Worm (Caenorhabditis elegans) whole organism, L4 larva: ENCODE measurements around the gene EGAP2.1.

Experiments used
- F37D6.2 ChIP-seq: sonication (generic microtip); optimal IDR thresholded peaks from 2 replicates; lab custom pipeline; 2016; ENCODE audit warnings: mild to moderate bottlenecking, missing genetic modification characterization, missing compliant biosample characterization
- R02D3.7 ChIP-seq: fragments of 150-350 bp; sonication (generic microtip); optimal IDR thresholded peaks from 3 replicates; lab custom pipeline; 2014; ENCODE audit warnings: missing biosample characterization, missing genetic modification characterization
- T20F7.1 ChIP-seq: fragments of 200-800 bp; sonication (Bioruptor generic); optimal IDR thresholded peaks from 2 replicates; lab custom pipeline; 2018; ENCODE audit warnings: mild to moderate bottlenecking, missing genetic modification characterization, missing compliant biosample characterization
- T26A8.4 ChIP-seq: fragments of 200-800 bp; sonication (Bioruptor generic); IDR thresholded peaks from 2 replicates; pipeline ENCODE4 v1.3.6; 2022; ENCODE audit warnings: missing genetic modification characterization, missing compliant biosample characterization
- Y5F2A.4 ChIP-seq: fragments of 200-800 bp; sonication (Bioruptor generic); optimal IDR thresholded peaks from 2 replicates; lab custom pipeline; 2018; ENCODE audit warnings: mild to moderate bottlenecking, missing genetic modification characterization, missing compliant biosample characterization
- ZK337.2 ChIP-seq: fragments of 200-800 bp; sonication (Bioruptor generic); IDR thresholded peaks from 2 replicates; pipeline ENCODE4 v1.3.6; 2022; ENCODE audit warnings: missing genetic modification reagents, missing genetic modification characterization, missing compliant biosample characterization
- ZK546.5 ChIP-seq, 2 experiments: sonication (generic microtip); optimal IDR thresholded peaks; 2 replicates each; lab custom pipeline; 2017; ENCODE audit warnings: missing biosample characterization in 2 of 2, missing genetic modification characterization in 2 of 2
- aha-1 ChIP-seq: fragments of 150-350 bp; peaks from one replicate; lab custom pipeline; 2014; ENCODE audit warnings: missing biosample characterization, missing genetic modification characterization
- arid-1 ChIP-seq: fragments of 200-800 bp; sonication (Bioruptor generic); conservative IDR thresholded peaks from 2 replicates; pipeline ENCODE4 v1.3.6; 2022; ENCODE audit warnings: missing genetic modification reagents, missing genetic modification characterization, missing compliant biosample characterization
- ceh-44 ChIP-seq: fragments of 200-800 bp; sonication (Bioruptor generic); IDR thresholded peaks from 2 replicates; pipeline ENCODE4 v1.3.6; 2022; ENCODE audit warnings: missing genetic modification reagents, missing genetic modification characterization, missing compliant biosample characterization
- daf-12 ChIP-seq: fragments of 150-350 bp; optimal IDR thresholded peaks from 2 replicates; lab custom pipeline; 2014; ENCODE audit warnings: missing biosample characterization, missing genetic modification reagents, missing genetic modification characterization
- daf-16 ChIP-seq, 3 experiments: sonication (generic microtip); optimal IDR thresholded peaks; 2 replicates each; lab custom pipeline; 2016 to 2017; ENCODE audit warnings: missing genetic modification characterization in 3 of 3, missing genetic modification reagents in 3 of 3, mild to moderate bottlenecking in 2 of 3, missing compliant biosample characterization in 2 of 3, missing biosample characterization in 1 of 3, moderate library complexity in 1 of 3
- daf-8 ChIP-seq: fragments of 200-800 bp; sonication (Bioruptor generic); IDR thresholded peaks from 2 replicates; pipeline ENCODE4 v1.3.6; 2022; ENCODE audit warnings: missing genetic modification characterization, missing compliant biosample characterization
- dmd-6 ChIP-seq: fragments of 200-800 bp; sonication (Bioruptor generic); IDR thresholded peaks from 2 replicates; pipeline ENCODE4 v1.3.6; 2022; ENCODE audit warnings: missing genetic modification reagents, missing genetic modification characterization, missing compliant biosample characterization
- dve-1 ChIP-seq: sonication (generic microtip); optimal IDR thresholded peaks from 2 replicates; lab custom pipeline; 2017; ENCODE audit warnings: antibody characterized with exemption, mild to moderate bottlenecking, missing genetic modification characterization, missing compliant biosample characterization; ENCODE audit not compliant: insufficient read depth
- egl-27 ChIP-seq: sonication (generic microtip); optimal IDR thresholded peaks from 3 replicates; lab custom pipeline; 2017; ENCODE audit warnings: missing biosample characterization, missing genetic modification reagents, missing genetic modification characterization
- gei-8 ChIP-seq: fragments of 200-800 bp; sonication (Bioruptor generic); optimal IDR thresholded peaks from 2 replicates; lab custom pipeline; 2018; ENCODE audit warnings: mild to moderate bottlenecking, missing genetic modification characterization, missing compliant biosample characterization
- hif-1 ChIP-seq, 2 experiments: sonication (generic microtip); optimal IDR thresholded peaks; 2 replicates each; lab custom pipeline; 2016 to 2017; ENCODE audit warnings: missing compliant biosample characterization in 2 of 2, missing genetic modification characterization in 2 of 2, missing genetic modification reagents in 2 of 2, missing genotype in 2 of 2, mild to moderate bottlenecking in 1 of 2
- hlh-11 ChIP-seq: fragments of 200-800 bp; sonication (Bioruptor generic); optimal IDR thresholded peaks from 2 replicates; lab custom pipeline; 2018; ENCODE audit warnings: mild to moderate bottlenecking, missing genetic modification characterization, missing compliant biosample characterization
- hmg-1.1 ChIP-seq: fragments of 200-800 bp; sonication (Bioruptor generic); IDR thresholded peaks from 2 replicates; pipeline ENCODE4 v1.3.6; 2022; ENCODE audit warnings: missing genetic modification reagents, missing genetic modification characterization, missing compliant biosample characterization
- jun-1 ChIP-seq: fragments of 150-350 bp; optimal IDR thresholded peaks from 2 replicates; lab custom pipeline; 2014; ENCODE audit warnings: missing biosample characterization, missing genetic modification reagents, missing genetic modification characterization
- lim-7 ChIP-seq: fragments of 200-800 bp; sonication (Bioruptor generic); IDR thresholded peaks from 2 replicates; pipeline ENCODE4 v1.3.6; 2022; ENCODE audit warnings: missing genetic modification characterization, missing compliant biosample characterization
- lin-13 ChIP-seq: fragments of 150-350 bp; optimal IDR thresholded peaks from 2 replicates; lab custom pipeline; 2014; ENCODE audit warnings: missing biosample characterization, missing genetic modification reagents, missing genetic modification characterization
- lin-29 ChIP-seq: fragments of 200-800 bp; sonication (Bioruptor generic); IDR thresholded peaks from 2 replicates; pipeline ENCODE4 v1.3.6; 2022; ENCODE audit warnings: missing genetic modification reagents, missing genetic modification characterization, missing compliant biosample characterization
- lin-38 ChIP-seq: fragments of 200-800 bp; sonication (Bioruptor generic); IDR thresholded peaks from 2 replicates; pipeline ENCODE4 v1.3.6; 2022; ENCODE audit warnings: missing genetic modification reagents, missing genetic modification characterization, missing compliant biosample characterization
- lsy-2 ChIP-seq, 2 experiments: fragments of 150-350 bp in 1 of 2; sonication (generic microtip) in 1 of 2; optimal IDR thresholded peaks; 2 replicates each; lab custom pipeline; 2014 to 2017; ENCODE audit warnings: missing biosample characterization in 2 of 2, missing genetic modification characterization in 2 of 2
- madf-9 ChIP-seq: fragments of 200-800 bp; sonication (Bioruptor generic); conservative IDR thresholded peaks from 2 replicates; pipeline ENCODE4 v1.3.6; 2022; ENCODE audit warnings: missing genetic modification reagents, missing genetic modification characterization, missing compliant biosample characterization
- mdl-1 ChIP-seq, 2 experiments: fragments of 150-350 bp in 1 of 2; sonication (generic microtip) in 1 of 2; optimal IDR thresholded peaks; 2 replicates each; lab custom pipeline; 2014 to 2017; ENCODE audit warnings: missing biosample characterization in 2 of 2, missing genetic modification characterization in 2 of 2
- mdt-29 ChIP-seq: fragments of 200-800 bp; sonication (Bioruptor generic); IDR thresholded peaks from 2 replicates; pipeline ENCODE4 v1.3.6; 2022; ENCODE audit warnings: missing genetic modification reagents, missing genetic modification characterization, missing compliant biosample characterization
- mes-2 ChIP-seq: sonication (generic microtip); optimal IDR thresholded peaks from 2 replicates; lab custom pipeline; 2016; ENCODE audit warnings: missing genotype, mild to moderate bottlenecking, missing genetic modification characterization, missing compliant biosample characterization; ENCODE audit not compliant: poor library complexity, severe bottlenecking
- mxl-2 ChIP-seq: fragments of 200-800 bp; sonication (Bioruptor generic); conservative IDR thresholded peaks from 2 replicates; pipeline ENCODE4 v1.3.6; 2022; ENCODE audit warnings: missing genetic modification reagents, missing genetic modification characterization, missing compliant biosample characterization
- mxl-3 ChIP-seq: fragments of 200-800 bp; sonication (Bioruptor generic); optimal IDR thresholded peaks from 2 replicates; lab custom pipeline; 2018; ENCODE audit warnings: mild to moderate bottlenecking, missing genetic modification characterization, missing compliant biosample characterization
- nhr-10 ChIP-seq: fragments of 150-350 bp; optimal IDR thresholded peaks from 2 replicates; lab custom pipeline; 2014; ENCODE audit warnings: missing biosample characterization, missing genetic modification characterization
- nhr-102 ChIP-seq: sonication (generic microtip); optimal IDR thresholded peaks from 2 replicates; lab custom pipeline; 2016; ENCODE audit warnings: mild to moderate bottlenecking, missing genetic modification characterization, moderate library complexity, missing compliant biosample characterization
- nhr-11 ChIP-seq: fragments of 150-350 bp; optimal IDR thresholded peaks from 2 replicates; lab custom pipeline; 2014; ENCODE audit warnings: missing biosample characterization, missing genetic modification characterization
- nhr-25 ChIP-seq: sonication (generic microtip); optimal IDR thresholded peaks from 2 replicates; lab custom pipeline; 2017; ENCODE audit warnings: missing genetic modification characterization, mild to moderate bottlenecking, missing compliant biosample characterization, antibody characterized with exemption, moderate library complexity, borderline replicate concordance; ENCODE audit not compliant: insufficient read depth
- nhr-48 ChIP-seq: sonication (generic microtip); optimal IDR thresholded peaks from 2 replicates; lab custom pipeline; 2016; ENCODE audit warnings: mild to moderate bottlenecking, missing genetic modification characterization, missing compliant biosample characterization
- nhr-6 ChIP-seq: fragments of 150-350 bp; optimal IDR thresholded peaks from 2 replicates; lab custom pipeline; 2014; ENCODE audit warnings: missing biosample characterization, missing genetic modification characterization
- nhr-77 ChIP-seq: fragments of 150-350 bp; optimal IDR thresholded peaks from 2 replicates; lab custom pipeline; 2014; ENCODE audit warnings: missing biosample characterization, missing genetic modification characterization
- php-3 ChIP-seq: fragments of 200-800 bp; sonication (Bioruptor generic); IDR thresholded peaks from 2 replicates; pipeline ENCODE4 v1.3.6; 2022; ENCODE audit warnings: missing genetic modification reagents, missing genetic modification characterization, missing compliant biosample characterization
- pqm-1 ChIP-seq: sonication (generic microtip); optimal IDR thresholded peaks from 2 replicates; lab custom pipeline; 2017; ENCODE audit warnings: missing biosample characterization, missing genetic modification characterization
- rbr-2 ChIP-seq: sonication (generic microtip); optimal IDR thresholded peaks from 2 replicates; lab custom pipeline; 2016; ENCODE audit warnings: missing genotype, missing genetic modification characterization, missing compliant biosample characterization
- saeg-2 ChIP-seq: fragments of 200-800 bp; sonication (Bioruptor generic); IDR thresholded peaks from 2 replicates; pipeline ENCODE4 v1.3.6; 2022; ENCODE audit warnings: missing genetic modification reagents, missing genetic modification characterization, missing compliant biosample characterization
- snpc-1.2 ChIP-seq: fragments of 200-800 bp; sonication (Bioruptor generic); IDR thresholded peaks from 2 replicates; pipeline ENCODE4 v1.3.6; 2022; ENCODE audit warnings: missing genetic modification reagents, missing genetic modification characterization, missing compliant biosample characterization
- spr-1 ChIP-seq: sonication (generic microtip); optimal IDR thresholded peaks from 2 replicates; lab custom pipeline; 2016; ENCODE audit warnings: mild to moderate bottlenecking, missing genetic modification characterization, missing compliant biosample characterization
- tra-1 ChIP-seq: fragments of 200-800 bp; sonication (Bioruptor generic); IDR thresholded peaks from 2 replicates; pipeline ENCODE4 v1.3.6; 2022; ENCODE audit warnings: missing genetic modification reagents, missing genetic modification characterization, missing compliant biosample characterization
- zag-1 ChIP-seq: fragments of 150-350 bp; optimal IDR thresholded peaks from 2 replicates; lab custom pipeline; 2014; ENCODE audit warnings: missing biosample characterization, missing genetic modification characterization

The EGAP2.1 gene

ce11 chrII:5181497-5181896 lies 49.7 kb upstream of the EGAP2.1 start (continued):
- TF ChIP-seq tra-1 (GFP tag; lab: Robert Waterston, UW): peak; percentile 45
- TF ChIP-seq daf-16 (GFP tag; optimal IDR thresholded peaks at IDR 0.05; lab: Kevin White, UChicago): no peak
- peak; percentile 1 for TF ChIP-seq daf-16 (tag; optimal IDR thresholded peaks at IDR 0.05; lab: Kevin White, UChicago)
- peak; percentile 85 for TF ChIP-seq hmg-1.1 (GFP tag; lab: Robert Waterston, UW)
- no peak for TF ChIP-seq daf-8
- TF ChIP-seq lin-29 (GFP tag; lab: Robert Waterston, UW): no peak
- peak; percentile 75 for TF ChIP-seq F37D6.2
- TF ChIP-seq Y5F2A.4 (GFP tag; lab: Kevin White, UChicago): no peak
- no peak for TF ChIP-seq php-3 (GFP tag; lab: Robert Waterston, UW)
- TF ChIP-seq nhr-77 (tag; lab: Kevin White, UChicago): no peak
- 0 out of 2 replicates have a peak, but pooled peaks have one; percentile 27 for TF ChIP-seq T26A8.4
- TF ChIP-seq lim-7 (GFP tag; lab: Robert Waterston, UW): no peak
- peak; percentile 21 for TF ChIP-seq lin-13 (GFP tag; lab: Kevin White, UChicago)
- TF ChIP-seq R02D3.7: no peak

- peak; percentile 53; the same call in 1 of the 2 replicates for TF ChIP-seq mdt-29 (GFP tag; lab: Robert Waterston, UW)
- TF ChIP-seq lin-13 (GFP tag; lab: Kevin White, UChicago): no peak
- peak; percentile 61 for TF ChIP-seq nhr-77 (tag; lab: Kevin White, UChicago)
- TF ChIP-seq lsy-2 (tag; optimal IDR thresholded peaks at IDR 0.05; lab: Kevin White, UChicago): peak; percentile 54 to 74
- TF ChIP-seq nhr-102: peak; percentile 68
- TF ChIP-seq ZK546.5 (tag; optimal IDR thresholded peaks at IDR 0.05; lab: Kevin White, UChicago): no peak
- peak; percentile 95 for TF ChIP-seq hlh-11 (tag; lab: Kevin White, UChicago)
- peak; percentile 55; the same call in 1 of the 2 replicates for TF ChIP-seq madf-9 (GFP tag; lab: Robert Waterston, UW)
- peak; percentile 83 for TF ChIP-seq tra-1 (GFP tag; lab: Robert Waterston, UW)
- peak; percentile 65 for TF ChIP-seq T20F7.1 (GFP tag; lab: Kevin White, UChicago)
- TF ChIP-seq nhr-6 (tag; lab: Kevin White, UChicago): peak; percentile 42
- peak; percentile 63 for TF ChIP-seq T26A8.4
- peak; percentile 98 for TF ChIP-seq aha-1 (tag; lab: Kevin White, UChicago)
- TF ChIP-seq spr-1 (tag; lab: Kevin White, UChicago): peak; percentile 62
- TF ChIP-seq nhr-10 (tag; lab: Kevin White, UChicago): peak; percentile 20
- TF ChIP-seq egl-27 (tag; lab: Kevin White, UChicago): no peak
- peak; percentile 94 for TF ChIP-seq mxl-3 (GFP tag; lab: Kevin White, UChicago)
- peak; percentile 28 for TF ChIP-seq gei-8
- TF ChIP-seq ZK337.2 (GFP tag; lab: Robert Waterston, UW): no peak
- TF ChIP-seq snpc-1.2 (GFP tag; lab: Robert Waterston, UW): no peak
- peak; percentile 17 for TF ChIP-seq jun-1 (tag; lab: Kevin White, UChicago)
- TF ChIP-seq nhr-25 (tag; lab: Kevin White, UChicago): peak; percentile 49
- peak; percentile 15 for TF ChIP-seq mes-2 (tag; lab: Kevin White, UChicago)
- peak; percentile 54 for TF ChIP-seq lin-38
- TF ChIP-seq hif-1 (tag; optimal IDR thresholded peaks at IDR 0.05; lab: Kevin White, UChicago): peak in 1 of 2 experiments; percentile 65
- TF ChIP-seq mdl-1 (tag; optimal IDR thresholded peaks at IDR 0.05; lab: Kevin White, UChicago): peak; percentile 53 to 79
- TF ChIP-seq rbr-2: peak; percentile 49
- peak; percentile 82 for TF ChIP-seq nhr-48
- no peak for TF ChIP-seq arid-1 (GFP tag; lab: Robert Waterston, UW)
- no peak for TF ChIP-seq zag-1 (tag; lab: Kevin White, UChicago)
- TF ChIP-seq php-3 (GFP tag; lab: Robert Waterston, UW): peak; percentile 27; the same call in 1 of the 2 replicates
- 0 out of 2 replicates have a peak, but pooled peaks have one; percentile 24 for TF ChIP-seq saeg-2 (GFP tag; lab: Robert Waterston, UW)
- peak; percentile 78 for TF ChIP-seq dve-1
- no peak for TF ChIP-seq ceh-44
- peak; percentile 2 for TF ChIP-seq F37D6.2
- no peak for TF ChIP-seq daf-12 (tag; lab: Kevin White, UChicago)
- TF ChIP-seq nhr-11 (tag; lab: Kevin White, UChicago): peak; percentile 58
- TF ChIP-seq mxl-2 (GFP tag; lab: Robert Waterston, UW): peak; percentile 57; the same call in 1 of the 2 replicates
- peak; percentile 57 for TF ChIP-seq pqm-1 (tag; lab: Kevin White, UChicago)
- peak; percentile 97 for TF ChIP-seq dmd-6
Measured at ce11 chrII:5182451-5182850, 48.8 kb upstream of the EGAP2.1 start.
